Fruit fly (Drosophila melanogaster): ENCODE data around the gene CG32816.

DNA sequence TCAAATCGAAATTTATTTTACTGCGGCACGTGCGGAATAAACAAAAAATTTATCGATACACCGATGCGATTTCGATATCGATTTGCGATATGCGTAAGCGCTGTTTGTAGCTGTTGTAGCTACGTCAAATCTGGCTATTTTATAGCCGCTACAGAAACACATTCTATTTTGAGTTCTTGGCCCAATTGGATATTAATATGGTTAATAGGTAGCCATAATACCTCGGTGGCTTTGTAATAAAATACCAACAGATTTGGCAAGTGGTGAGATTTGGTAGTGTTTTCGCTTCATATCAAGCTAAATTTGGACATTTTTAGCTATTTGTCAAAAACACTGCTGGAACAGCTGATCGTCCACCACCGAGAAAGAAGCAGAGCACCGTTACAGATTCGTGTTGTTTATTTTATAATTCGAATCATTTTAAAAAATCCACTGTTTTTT lies 17.0 kb upstream of the CG32816 start, which contains the start of the genes CG18273 and CG3156:
- TF ChIP-seq CG4496 (GFP tag; IDR thresholded peaks at IDR 0.05) (no peak), EcR (GFP tag; optimal IDR thresholded peaks at IDR 0.05) (no peak), CG17806 (tag; optimal IDR thresholded peaks at IDR 0.05) (no peak), Pif1B (GFP tag; optimal IDR thresholded peaks at IDR 0.05) (no peak), D1 (tag; optimal IDR thresholded peaks at IDR 0.05) (no peak), gl (tag; optimal IDR thresholded peaks at IDR 0.05) (no peak), fd96Ca (GFP tag; IDR thresholded peaks at IDR 0.05) (0 out of 3 replicates have a peak, but pooled peaks have one; percentile 23), Ets98B (GFP tag; IDR thresholded peaks at IDR 0.05) (no peak)

Data from whole organism, pupa.